Worm (Caenorhabditis elegans) whole organism, L4 larva: ENCODE data around the gene mrpl-16.

Experiments
- D1046.2 ChIP-seq: fragments of 200-800 bp; sonication (Bioruptor generic); IDR thresholded peaks from 2 replicates; pipeline ENCODE4 v1.3.6; 2022; ENCODE audit warnings: missing genetic modification characterization, missing compliant biosample characterization
- T26A8.4 ChIP-seq: fragments of 200-800 bp; sonication (Bioruptor generic); IDR thresholded peaks from 2 replicates; pipeline ENCODE4 v1.3.6; 2022; ENCODE audit warnings: missing genetic modification characterization, missing compliant biosample characterization
- ama-1 ChIP-seq: fragments of 150-350 bp; optimal IDR thresholded peaks from 2 replicates; lab custom pipeline; 2014; ENCODE audit warnings: inconsistent platforms, mixed read lengths
- arid-1 ChIP-seq: fragments of 200-800 bp; sonication (Bioruptor generic); conservative IDR thresholded peaks from 2 replicates; pipeline ENCODE4 v1.3.6; 2022; ENCODE audit warnings: missing genetic modification reagents, missing genetic modification characterization, missing compliant biosample characterization
- fkh-10 ChIP-seq: fragments of 150-350 bp; optimal IDR thresholded peaks from 2 replicates; lab custom pipeline; 2014; ENCODE audit warnings: missing biosample characterization, missing genetic modification reagents, missing genetic modification characterization
- hif-1 ChIP-seq, 2 experiments: sonication (generic microtip); optimal IDR thresholded peaks; 2 replicates each; lab custom pipeline; 2016 to 2017; ENCODE audit warnings: missing compliant biosample characterization in 2 of 2, missing genetic modification characterization in 2 of 2, missing genetic modification reagents in 2 of 2, missing genotype in 2 of 2, mild to moderate bottlenecking in 1 of 2
- nhr-237 ChIP-seq: sonication (generic microtip); optimal IDR thresholded peaks from 2 replicates; lab custom pipeline; 2017; ENCODE audit warnings: missing biosample characterization, missing genetic modification characterization
- nhr-25 ChIP-seq: sonication (generic microtip); optimal IDR thresholded peaks from 2 replicates; lab custom pipeline; 2017; ENCODE audit warnings: missing genetic modification characterization, mild to moderate bottlenecking, missing compliant biosample characterization, antibody characterized with exemption, moderate library complexity, borderline replicate concordance; ENCODE audit not compliant: insufficient read depth
- nhr-76 ChIP-seq: fragments of 150-350 bp; optimal IDR thresholded peaks from 2 replicates; lab custom pipeline; 2014; ENCODE audit warnings: missing biosample characterization, missing genetic modification characterization
- pha-4 ChIP-seq, 2 experiments: fragments of 150-350 bp in 1 of 2; fragments of 200-800 bp in 1 of 2; sonication (Bioruptor generic) in 1 of 2; IDR thresholded peaks in 1 of 2; optimal IDR thresholded peaks in 1 of 2; 2 replicates each; pipeline versions ENCODE4 v1.3.6 to Lab custom; 2014 to 2022; ENCODE audit warnings: missing genetic modification characterization in 2 of 2, missing genetic modification reagents in 2 of 2, missing biosample characterization in 1 of 2, missing compliant biosample characterization in 1 of 2
- saeg-2 ChIP-seq: fragments of 200-800 bp; sonication (Bioruptor generic); IDR thresholded peaks from 2 replicates; pipeline ENCODE4 v1.3.6; 2022; ENCODE audit warnings: missing genetic modification reagents, missing genetic modification characterization, missing compliant biosample characterization
- skn-1 ChIP-seq: fragments of 150-350 bp; optimal IDR thresholded peaks from 2 replicates; lab custom pipeline; 2014; ENCODE audit warnings: missing biosample characterization, missing genetic modification characterization
- unc-62 ChIP-seq, 3 experiments: fragments of 150-350 bp in 1 of 3; sonication (generic microtip); optimal IDR thresholded peaks in 2 of 3; peaks in 1 of 3; 1 replicate in 1 of 3; 2 replicates in 2 of 3; lab custom pipeline; 2014 to 2017; ENCODE audit warnings: missing biosample characterization in 3 of 3, missing genetic modification characterization in 3 of 3, missing genetic modification reagents in 3 of 3, missing genotype in 1 of 3
- zag-1 ChIP-seq: fragments of 150-350 bp; optimal IDR thresholded peaks from 2 replicates; lab custom pipeline; 2014; ENCODE audit warnings: missing biosample characterization, missing genetic modification characterization

ce11 chrIII:4688965-4689364, 15.2 kb upstream of the mrpl-16 start, which contains the start of gene ppat-1:
- TF ChIP-seq D1046.2 (GFP tag; lab: Robert Waterston, UW): no peak
- no peak for TF ChIP-seq skn-1
- no peak for TF ChIP-seq hif-1 (tag; optimal IDR thresholded peaks at IDR 0.05; lab: Kevin White, UChicago)
- no peak for TF ChIP-seq arid-1
- no peak for TF ChIP-seq ama-1 (lab: Kevin White, UChicago)
- TF ChIP-seq T26A8.4 (GFP tag; lab: Robert Waterston, UW): no peak
- no peak for TF ChIP-seq nhr-25 (tag; lab: Kevin White, UChicago)
- TF ChIP-seq nhr-76 (tag; lab: Kevin White, UChicago): no peak
- TF ChIP-seq saeg-2 (GFP tag; lab: Robert Waterston, UW): no peak
- TF ChIP-seq fkh-10 (GFP tag; lab: Kevin White, UChicago): no peak
- TF ChIP-seq nhr-237 (tag; lab: Kevin White, UChicago): no peak
- TF ChIP-seq unc-62 (GFP tag; optimal IDR thresholded peaks at IDR 0.05 in 1 of 2; lab: Kevin White, UChicago): no peak
- no peak for TF ChIP-seq unc-62 (tag; optimal IDR thresholded peaks at IDR 0.05; lab: Kevin White, UChicago)
- TF ChIP-seq pha-4 (GFP tag; IDR thresholded peaks at IDR 0.05; lab: Robert Waterston, UW): no peak
- no peak for TF ChIP-seq pha-4 (tag; optimal IDR thresholded peaks at IDR 0.05; lab: Kevin White, UChicago)
- TF ChIP-seq zag-1 (tag; lab: Kevin White, UChicago): no peak
